Fruit fly (Drosophila melanogaster): ENCODE results near the gene CG13614.
A peak's percentile ranks its signal among the peaks of the same experiment; 100 is the strongest.

The CG13614 gene

dm6 chr3R:24348420-24349190, 20.8 kb upstream of the CG13614 start, which contains the start of the genes CG5746 and CG6454 (continued):
- TF ChIP-seq YL-1 (GFP tag; optimal IDR thresholded peaks at IDR 0.05), result peak; percentile 89
- no peak for TF ChIP-seq Hmx (GFP tag; optimal IDR thresholded peaks at IDR 0.05)
- 0 out of 2 replicates have a peak, but pooled peaks have one; percentile 19 for TF ChIP-seq E2f1 (GFP tag; IDR thresholded peaks at IDR 0.05)
- peak in 1 of 2 experiments; percentile 11 for TF ChIP-seq tll (GFP tag; optimal IDR thresholded peaks at IDR 0.05)
- TF ChIP-seq Max (GFP tag; optimal IDR thresholded peaks at IDR 0.05), result peak; percentile 39
- TF ChIP-seq CG8290 (GFP tag; optimal IDR thresholded peaks at IDR 0.05), result peak; percentile 38
- no peak for TF ChIP-seq CG8290 (tag; optimal IDR thresholded peaks at IDR 0.05)
- no peak for TF ChIP-seq CG3407 (GFP tag; optimal IDR thresholded peaks at IDR 0.05)
- 0 out of 2 replicates have a peak, but pooled peaks have one; percentile 25 for TF ChIP-seq CG14014 (GFP tag; IDR thresholded peaks at IDR 0.05)
- TF ChIP-seq CG17829 (tag; optimal IDR thresholded peaks at IDR 0.05), result peak; percentile 72
- peak; percentile 70 for TF ChIP-seq CG9437 (GFP tag; optimal IDR thresholded peaks at IDR 0.05)
- TF ChIP-seq CG4360 (GFP tag; IDR thresholded peaks at IDR 0.05), result peak; percentile 79
- peak; percentile 29 for TF ChIP-seq NC2α (GFP tag; optimal IDR thresholded peaks at IDR 0.05)
- no peak for TF ChIP-seq inv (GFP tag; IDR thresholded peaks at IDR 0.05; ENCODE audit: partially characterized antibody)
- peak; percentile 12 for TF ChIP-seq CG1792 (GFP tag; optimal IDR thresholded peaks at IDR 0.05)
- TF ChIP-seq CG10959 (GFP tag; IDR thresholded peaks at IDR 0.05), result no peak
- no peak for TF ChIP-seq Kr (GFP tag; optimal IDR thresholded peaks at IDR 0.05)
- no peak for TF ChIP-seq pita (GFP tag; optimal IDR thresholded peaks at IDR 0.05)
- TF ChIP-seq fu2 (GFP tag; optimal IDR thresholded peaks at IDR 0.05), result peak; percentile 58
- no peak for TF ChIP-seq salm (tag; optimal IDR thresholded peaks at IDR 0.05)
- TF ChIP-seq Dbx (GFP tag; IDR thresholded peaks at IDR 0.05), result 0 out of 3 replicates have a peak, but pooled peaks have one; percentile 48
- TF ChIP-seq CG2875 (GFP tag; optimal IDR thresholded peaks at IDR 0.05), result no peak
- no peak for TF ChIP-seq HLH4C (GFP tag; IDR thresholded peaks at IDR 0.05; ENCODE audit: partially characterized antibody)
- peak; percentile 38 for TF ChIP-seq Sry-δ (GFP tag; optimal IDR thresholded peaks at IDR 0.05)
- TF ChIP-seq croc (GFP tag; conservative IDR thresholded peaks at IDR 0.05), result no peak
- TF ChIP-seq D19A (tag; optimal IDR thresholded peaks at IDR 0.05), result no peak
- peak; percentile 94 for TF ChIP-seq sens (GFP tag)
- TF ChIP-seq chn (GFP tag; optimal IDR thresholded peaks at IDR 0.05), result peak; percentile 65
- peak; percentile 48 for TF ChIP-seq slp2 (GFP tag; optimal IDR thresholded peaks at IDR 0.05)
- TF ChIP-seq p53 (GFP tag; optimal IDR thresholded peaks at IDR 0.05), result no peak
- no peak for TF ChIP-seq CG7556 (GFP tag; optimal IDR thresholded peaks at IDR 0.05)
- TF ChIP-seq rib (GFP tag; IDR thresholded peaks at IDR 0.05), result no peak
- TF ChIP-seq HmgZ (tag; optimal IDR thresholded peaks at IDR 0.05), result peak; percentile 58
- no peak for TF ChIP-seq cad (GFP tag; optimal IDR thresholded peaks at IDR 0.05)
- peak; percentile 35 for TF ChIP-seq CG12744 (GFP tag; optimal IDR thresholded peaks at IDR 0.05)
- no peak for TF ChIP-seq hkb (optimal IDR thresholded peaks at IDR 0.05)
- peak; percentile 25; the same call in 1 of the 2 replicates for TF ChIP-seq hkb (GFP tag; IDR thresholded peaks at IDR 0.05)
- TF ChIP-seq CG8281 (tag; optimal IDR thresholded peaks at IDR 0.05), result no peak
- TF ChIP-seq nmo (GFP tag; optimal IDR thresholded peaks at IDR 0.05), result peak; percentile 78
- TF ChIP-seq Fer3 (tag; optimal IDR thresholded peaks at IDR 0.05), result no peak
- peak; percentile 50 for TF ChIP-seq CG9727 (GFP tag; optimal IDR thresholded peaks at IDR 0.05)
- no peak for TF ChIP-seq lab (GFP tag; optimal IDR thresholded peaks at IDR 0.05)
- TF ChIP-seq Side (GFP tag; optimal IDR thresholded peaks at IDR 0.05), result peak; percentile 28
- 0 out of 2 replicates have a peak, but pooled peaks have one; percentile 32 for TF ChIP-seq CG6272 (GFP tag; IDR thresholded peaks at IDR 0.05)
- TF ChIP-seq CG16863 (GFP tag; optimal IDR thresholded peaks at IDR 0.05), result peak; percentile 56
- TF ChIP-seq pzg (GFP tag; optimal IDR thresholded peaks at IDR 0.05), result peak; percentile 48

Measured in whole organism, embryonic.